Worm (Caenorhabditis elegans): ENCODE measurements around the gene npa-1.

The npa-1 gene

DNA sequence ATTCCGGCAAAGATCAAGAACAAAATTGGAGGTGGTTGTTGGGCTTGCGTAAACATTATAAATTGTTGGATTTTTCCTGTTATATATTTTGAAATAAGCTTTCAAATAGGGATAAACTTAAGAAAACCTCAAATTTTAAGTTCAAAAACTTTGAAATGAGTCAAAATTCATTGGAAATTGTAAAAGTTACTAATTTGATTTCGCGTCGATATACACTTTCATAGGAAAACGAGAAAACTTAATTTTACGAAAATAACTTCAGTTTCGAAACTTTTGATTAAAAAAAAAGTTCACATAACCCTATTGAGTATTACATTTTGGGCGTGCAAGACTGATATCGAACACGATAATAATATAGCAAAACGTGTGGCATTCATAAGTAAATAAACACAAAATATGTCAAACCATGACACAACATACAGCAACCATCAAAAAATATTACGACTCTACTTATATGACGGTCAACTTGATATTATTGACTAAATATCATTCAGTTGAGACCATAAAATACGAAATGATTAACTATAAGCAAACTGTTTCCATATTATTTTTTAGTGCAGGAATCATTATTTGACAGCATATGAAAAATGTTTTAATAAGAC is 20.6 kb downstream of the npa-1 start:
- TF ChIP-seq nhr-12 (tag; optimal IDR thresholded peaks at IDR 0.05) (no peak), skn-1 (tag; optimal IDR thresholded peaks at IDR 0.05) (no peak), R02D3.7 (tag; optimal IDR thresholded peaks at IDR 0.05) (no peak), ztf-1 (GFP tag; conservative IDR thresholded peaks at IDR 0.05) (no peak), lin-13 (GFP tag; optimal IDR thresholded peaks at IDR 0.05) (no peak), ztf-4 (tag; optimal IDR thresholded peaks at IDR 0.05) (no peak), egl-27 (tag; optimal IDR thresholded peaks at IDR 0.05) (no peak), Y55F3AM.14 (GFP tag; optimal IDR thresholded peaks at IDR 0.05) (no peak), nhr-77 (tag; optimal IDR thresholded peaks at IDR 0.05) (no peak), unc-55 (GFP tag; optimal IDR thresholded peaks at IDR 0.05) (no peak), alr-1 (tag; optimal IDR thresholded peaks at IDR 0.05) (no peak), nhr-23 (tag; optimal IDR thresholded peaks at IDR 0.05) (no peak), lsy-2 (tag; optimal IDR thresholded peaks at IDR 0.05) (no peak), elt-1 (tag; optimal IDR thresholded peaks at IDR 0.05) (no peak), F13H6.1 (tag; optimal IDR thresholded peaks at IDR 0.05) (no peak)

DNA sequence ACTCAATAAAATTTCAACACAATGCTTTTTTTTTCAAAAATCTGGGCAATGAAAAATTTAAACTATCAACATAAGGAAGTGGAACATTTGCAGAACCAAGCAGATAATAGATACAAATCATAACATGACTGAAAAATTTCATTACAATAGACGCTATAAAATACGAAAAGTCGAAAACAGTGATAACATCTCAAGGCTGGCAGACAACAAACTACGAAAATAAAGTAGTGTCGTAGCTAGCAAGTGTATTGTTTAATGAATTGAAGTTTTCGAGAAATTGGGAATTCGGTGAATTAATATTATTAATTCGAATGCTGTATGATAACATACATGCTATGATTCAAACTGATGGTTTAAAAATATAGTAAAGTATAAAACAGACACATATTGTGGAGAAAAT is 21.2 kb downstream of the npa-1 start:
- TF ChIP-seq nhr-12 (tag; optimal IDR thresholded peaks at IDR 0.05) (no peak), ZK546.5 (tag; optimal IDR thresholded peaks at IDR 0.05) (no peak), mbf-1 (tag; optimal IDR thresholded peaks at IDR 0.05) (no peak), nhr-11 (tag; optimal IDR thresholded peaks at IDR 0.05) (no peak), nhr-23 (tag; optimal IDR thresholded peaks at IDR 0.05) (no peak), sem-4 (tag; optimal IDR thresholded peaks at IDR 0.05) (no peak), ztf-11 (tag; optimal IDR thresholded peaks at IDR 0.05) (no peak), lin-39 (tag; optimal IDR thresholded peaks at IDR 0.05) (no peak), snpc-4 (tag; optimal IDR thresholded peaks at IDR 0.05) (no peak)

DNA sequence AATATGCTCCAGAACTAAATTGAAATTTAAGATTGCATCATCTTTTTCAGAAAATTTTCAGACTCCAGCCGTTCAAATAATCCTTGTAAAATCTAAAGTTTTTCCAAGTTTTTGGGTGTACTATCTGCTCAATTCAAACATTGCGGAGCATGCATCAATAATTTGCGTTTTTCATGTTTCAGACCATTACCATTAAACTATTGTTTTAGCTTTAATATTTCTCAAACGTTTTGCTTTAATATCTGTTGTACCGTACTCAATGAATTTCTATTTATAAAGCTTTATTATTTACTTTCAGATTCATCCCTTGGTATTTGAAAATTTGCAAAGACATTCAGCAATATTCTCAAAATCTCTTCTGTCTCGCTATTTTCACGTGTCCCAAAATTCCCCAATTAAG is 27.7 kb downstream of the npa-1 start, which contains the start of gene odr-2:
TSS of gene odr-2 (plus strand) at position 301 of the 400 bp plus-strand sequence.
- no peak for TF ChIP-seq nhr-129 (tag; optimal IDR thresholded peaks at IDR 0.05)
- no peak for TF ChIP-seq ztf-11 (tag; optimal IDR thresholded peaks at IDR 0.05)
- no peak for TF ChIP-seq nhr-23 (tag; optimal IDR thresholded peaks at IDR 0.05)
- no peak for TF ChIP-seq skn-1 (tag; optimal IDR thresholded peaks at IDR 0.05)
- no peak for TF ChIP-seq lsy-2 (tag; optimal IDR thresholded peaks at IDR 0.05)
- no peak for TF ChIP-seq nhr-6 (tag; optimal IDR thresholded peaks at IDR 0.05)
- no peak for TF ChIP-seq R02D3.7 (tag; optimal IDR thresholded peaks at IDR 0.05)
- no peak for TF ChIP-seq aly-2 (tag; optimal IDR thresholded peaks at IDR 0.05)
- no peak for TF ChIP-seq lin-13 (GFP tag; optimal IDR thresholded peaks at IDR 0.05)
- no peak for TF ChIP-seq fos-1 (tag; optimal IDR thresholded peaks at IDR 0.05)
- no peak for TF ChIP-seq gmeb-1 (tag; optimal IDR thresholded peaks at IDR 0.05)
- TF ChIP-seq sma-3 (GFP tag; optimal IDR thresholded peaks at IDR 0.05): no peak
- no peak for TF ChIP-seq nhr-77 (tag; optimal IDR thresholded peaks at IDR 0.05)
- no peak for TF ChIP-seq mbf-1 (tag; optimal IDR thresholded peaks at IDR 0.05)
- no peak for TF ChIP-seq elt-1 (tag; optimal IDR thresholded peaks at IDR 0.05)
- no peak for TF ChIP-seq ama-1 (optimal IDR thresholded peaks at IDR 0.05)
- TF ChIP-seq snpc-4 (tag; optimal IDR thresholded peaks at IDR 0.05): no peak

DNA sequence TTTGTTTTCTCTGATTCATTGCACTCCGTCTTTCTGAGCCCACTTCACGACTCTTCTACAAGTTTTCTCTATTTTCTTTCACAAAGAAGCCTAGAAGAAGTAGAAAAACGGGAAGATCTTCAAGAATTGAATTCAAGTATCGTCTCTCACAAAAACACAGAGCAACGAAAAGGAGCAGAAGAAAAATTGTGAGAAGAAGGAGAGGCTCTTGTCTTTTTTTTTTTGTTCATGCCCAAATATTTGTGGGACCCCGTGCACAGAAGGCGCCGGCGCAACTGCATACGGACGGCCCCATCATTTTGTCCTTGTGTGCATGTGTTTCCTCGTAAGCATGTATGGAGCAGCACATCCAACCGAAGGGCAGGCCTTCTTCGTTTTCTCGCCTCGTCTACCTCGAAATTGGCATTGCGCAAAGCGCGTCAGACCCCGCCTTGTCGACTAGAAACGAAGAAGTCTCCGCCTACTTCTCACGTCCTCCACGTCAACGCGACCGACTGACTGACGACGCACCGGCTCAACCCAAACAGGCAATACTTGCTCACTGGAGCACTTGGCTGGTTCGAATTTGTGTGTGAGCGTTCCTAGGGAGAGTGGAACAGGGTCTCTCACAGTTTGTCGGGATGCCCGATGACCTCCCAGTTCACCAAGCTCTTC is 31.0 kb downstream of the npa-1 start:
- TF ChIP-seq blmp-1 (tag; optimal IDR thresholded peaks at IDR 0.05; ENCODE audit: insufficient read depth) (no peak), sma-9 (GFP tag; optimal IDR thresholded peaks at IDR 0.05) (no peak), sma-9 (tag; optimal IDR thresholded peaks at IDR 0.05) (no peak), crh-2 (tag; optimal IDR thresholded peaks at IDR 0.05) (no peak), mab-5 (tag; optimal IDR thresholded peaks at IDR 0.05) (no peak), alr-1 (tag; optimal IDR thresholded peaks at IDR 0.05) (no peak), sem-4 (tag; optimal IDR thresholded peaks at IDR 0.05) (no peak), C34F6.9 (tag; optimal IDR thresholded peaks at IDR 0.05) (no peak), ztf-11 (tag; optimal IDR thresholded peaks at IDR 0.05) (no peak), lin-39 (tag; optimal IDR thresholded peaks at IDR 0.05) (no peak), mbf-1 (tag; optimal IDR thresholded peaks at IDR 0.05) (no peak)
